Fruit fly (Drosophila melanogaster): ENCODE results near the gene CG11983.

CG11983 gene

dm6 chr3R:9057398-9058058, 49.4 kb downstream of the CG11983 start (continued):
- no peak for TF ChIP-seq sim (GFP tag; IDR thresholded peaks at IDR 0.05)
- TF ChIP-seq CG11695 (GFP tag; IDR thresholded peaks at IDR 0.05), result no peak
- peak; percentile 68 for TF ChIP-seq ftz-f1 (GFP tag; optimal IDR thresholded peaks at IDR 0.05)
- no peak for TF ChIP-seq CG2199 (GFP tag; IDR thresholded peaks at IDR 0.05)
- peak; percentile 99 for TF ChIP-seq sug (tag; optimal IDR thresholded peaks at IDR 0.05)
- TF ChIP-seq CG7372 (GFP tag; IDR thresholded peaks at IDR 0.05), result no peak
- peak; percentile 93 for TF ChIP-seq CG13123 (GFP tag; optimal IDR thresholded peaks at IDR 0.05)
- TF ChIP-seq peb (GFP tag; IDR thresholded peaks at IDR 0.05), result no peak
- TF ChIP-seq gcm2 (GFP tag; optimal IDR thresholded peaks at IDR 0.05), result no peak
- no peak for TF ChIP-seq pzg (GFP tag; optimal IDR thresholded peaks at IDR 0.05)
- peak; percentile 64 for TF ChIP-seq bab2 (GFP tag; optimal IDR thresholded peaks at IDR 0.05)
- TF ChIP-seq run (tag; optimal IDR thresholded peaks at IDR 0.05), result peak; percentile 98
- no peak for TF ChIP-seq ken (GFP tag; IDR thresholded peaks at IDR 0.05)
- peak; percentile 58 for TF ChIP-seq ERR (GFP tag; optimal IDR thresholded peaks at IDR 0.05)
- TF ChIP-seq Deaf1 (tag; optimal IDR thresholded peaks at IDR 0.05), result peak; percentile 90
- TF ChIP-seq pb (GFP tag; optimal IDR thresholded peaks at IDR 0.05), result peak; percentile 41
- TF ChIP-seq CG8290 (GFP tag; optimal IDR thresholded peaks at IDR 0.05), result peak; percentile 93
- TF ChIP-seq CG8290 (tag; optimal IDR thresholded peaks at IDR 0.05), result peak; percentile 74 to 98
- TF ChIP-seq zen2 (GFP tag; IDR thresholded peaks at IDR 0.05; ENCODE audit: partially characterized antibody), result no peak
- peak; percentile 85 for TF ChIP-seq trh (GFP tag; optimal IDR thresholded peaks at IDR 0.05)
- no peak for TF ChIP-seq Dfd (GFP tag; optimal IDR thresholded peaks at IDR 0.05)
- no peak for TF ChIP-seq danr (GFP tag; IDR thresholded peaks at IDR 0.05)
- no peak for TF ChIP-seq CG8944 (GFP tag; optimal IDR thresholded peaks at IDR 0.05)
- TF ChIP-seq CG9932 (GFP tag; IDR thresholded peaks at IDR 0.05), result no peak
- peak; percentile 98 for TF ChIP-seq CG11504 (tag; optimal IDR thresholded peaks at IDR 0.05)
- no peak for TF ChIP-seq CG3726 (GFP tag; IDR thresholded peaks at IDR 0.05)
- peak; percentile 19 for TF ChIP-seq crc (GFP tag; optimal IDR thresholded peaks at IDR 0.05)
- TF ChIP-seq CG2875 (GFP tag; optimal IDR thresholded peaks at IDR 0.05), result peak; percentile 94
- TF ChIP-seq CG4360 (GFP tag; IDR thresholded peaks at IDR 0.05), result no peak
- peak; percentile 6 for TF ChIP-seq CG9876 (GFP tag; optimal IDR thresholded peaks at IDR 0.05)
- peak; percentile 97 for TF ChIP-seq Hand (GFP tag; optimal IDR thresholded peaks at IDR 0.05)
- TF ChIP-seq CG10267 (tag; optimal IDR thresholded peaks at IDR 0.05), result peak; percentile 98
- no peak for TF ChIP-seq lmd (GFP tag; IDR thresholded peaks at IDR 0.05)
- TF ChIP-seq CG18619 (GFP tag; optimal IDR thresholded peaks at IDR 0.05), result peak; percentile 98
- peak; percentile 26 for TF ChIP-seq jumu (GFP tag; optimal IDR thresholded peaks at IDR 0.05)
- TF ChIP-seq Oli (tag; optimal IDR thresholded peaks at IDR 0.05), result peak; percentile 97
- peak; percentile 94 for TF ChIP-seq sqz (GFP tag; optimal IDR thresholded peaks at IDR 0.05)
- TF ChIP-seq dan (GFP tag; IDR thresholded peaks at IDR 0.05), result no peak
- peak; percentile 96 for TF ChIP-seq nau (GFP tag; optimal IDR thresholded peaks at IDR 0.05)
- no peak for TF ChIP-seq hbn (GFP tag; IDR thresholded peaks at IDR 0.05; ENCODE audit: partially characterized antibody)
- peak; percentile 19 for TF ChIP-seq CG33213 (GFP tag; optimal IDR thresholded peaks at IDR 0.05)
- TF ChIP-seq salm (tag; optimal IDR thresholded peaks at IDR 0.05), result peak; percentile 98
- TF ChIP-seq Poxn (GFP tag; IDR thresholded peaks at IDR 0.05), result no peak
- peak; percentile 96 for TF ChIP-seq Hr3 (GFP tag; optimal IDR thresholded peaks at IDR 0.05)
- TF ChIP-seq CG18476 (GFP tag; optimal IDR thresholded peaks at IDR 0.05), result peak; percentile 90
- TF ChIP-seq pan (optimal IDR thresholded peaks at IDR 0.05), result no peak
- no peak for TF ChIP-seq pan (GFP tag; optimal IDR thresholded peaks at IDR 0.05 in 1 of 2, IDR thresholded peaks at IDR 0.05 in 1 of 2)
- no peak for TF ChIP-seq sob (GFP tag; IDR thresholded peaks at IDR 0.05)
- peak; percentile 84 for TF ChIP-seq CG7357 (GFP tag; IDR thresholded peaks at IDR 0.05)
- TF ChIP-seq CG1603 (tag; optimal IDR thresholded peaks at IDR 0.05), result peak; percentile 74
- no peak for TF ChIP-seq mld (GFP tag; IDR thresholded peaks at IDR 0.05; ENCODE audit: partially characterized antibody)
- TF ChIP-seq CG1602 (GFP tag; optimal IDR thresholded peaks at IDR 0.05), result peak; percentile 92

All from whole organism, embryonic.